Fruit fly (Drosophila melanogaster) whole organism, adult: ENCODE results near the gene Tm1.

ENCODE experiments used
- CG33017 ChIP-seq: fragments of 200-800 bp; sonication (Bioruptor generic); optimal IDR thresholded peaks from 2 replicates; lab custom pipeline; 2018; ENCODE audit warnings: missing biosample characterization, mild to moderate bottlenecking, missing genetic modification characterization, moderate library complexity
- CG5204 ChIP-seq: fragments of 200-800 bp; sonication (Bioruptor generic); optimal IDR thresholded peaks from 2 replicates; lab custom pipeline; 2016; ENCODE audit warnings: missing biosample characterization, missing genetic modification characterization
- CG7045 ChIP-seq: fragments of 200-800 bp; sonication (Bioruptor generic); optimal IDR thresholded peaks from 2 replicates; lab custom pipeline; 2017; ENCODE audit warnings: missing biosample characterization, mild to moderate bottlenecking, missing genetic modification characterization
- Clk ChIP-seq: fragments of 200-800 bp; sonication (Bioruptor generic); optimal IDR thresholded peaks from 2 replicates; lab custom pipeline; 2017; ENCODE audit warnings: missing biosample characterization, missing genetic modification characterization
- Mnt ChIP-seq: fragments of 200-800 bp; sonication (Bioruptor generic); optimal IDR thresholded peaks from 2 replicates; lab custom pipeline; 2016; ENCODE audit warnings: missing biosample characterization, mild to moderate bottlenecking, missing genetic modification characterization
- pad ChIP-seq: fragments of 200-800 bp; sonication (Bioruptor generic); optimal IDR thresholded peaks from 3 replicates; lab custom pipeline; 2017; ENCODE audit warnings: missing biosample characterization, missing genetic modification characterization, mild to moderate bottlenecking, moderate library complexity, missing genetic modification reagents

DNA sequence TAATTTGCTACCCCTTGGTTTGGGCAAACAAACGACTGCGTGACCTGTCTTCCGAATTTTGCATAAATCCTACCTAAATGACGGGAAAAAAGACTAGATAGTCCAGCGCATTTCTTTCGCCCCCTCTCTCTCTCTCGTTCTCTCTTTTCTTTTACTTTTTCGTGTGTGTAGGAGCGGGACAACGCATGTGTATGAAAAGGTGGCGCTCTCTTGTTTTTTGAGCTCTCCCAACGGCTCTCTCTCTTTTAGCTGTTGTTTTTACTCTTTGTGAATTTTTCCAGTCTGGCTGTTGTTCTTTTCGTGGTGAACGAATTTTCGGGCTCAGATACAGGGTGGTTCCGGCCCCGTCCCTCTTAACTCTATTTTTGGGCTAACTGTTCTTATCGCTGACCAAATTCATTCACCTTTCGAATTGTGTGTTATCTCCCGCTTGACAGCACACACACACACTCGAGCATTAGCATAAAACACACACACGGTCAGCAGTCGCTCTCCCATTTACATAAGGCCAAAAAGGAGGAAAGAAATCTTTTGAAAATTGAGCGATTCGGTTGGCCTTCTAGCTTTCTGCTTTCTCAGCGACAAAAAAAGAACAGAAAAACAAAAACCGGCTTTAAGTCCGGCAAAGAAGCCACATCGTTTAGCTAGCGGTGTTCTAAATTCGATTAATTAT, 13.7 kb downstream of the Tm1 start:
- TF ChIP-seq CG5204 (GFP tag; lab: Kevin White, UChicago) (no peak), Clk (GFP tag; lab: Kevin White, UChicago) (no peak), pad (GFP tag; lab: Kevin White, UChicago) (peak; percentile 15), CG7045 (GFP tag; lab: Kevin White, UChicago) (no peak), CG33017 (tag; lab: Kevin White, UChicago) (no peak), Mnt (GFP tag; lab: Kevin White, UChicago) (no peak)
